Worm (Caenorhabditis elegans) whole organism, young adult: ENCODE data around the gene K09C6.3.
"Not testable (repeated sequence)": the region's sequence is repeated elsewhere in the genome, so short reads cannot be mapped to it uniquely, and the experiment has no call there.

Experiments
- B0261.1 ChIP-seq: sonication (generic microtip); optimal IDR thresholded peaks from 2 replicates; lab custom pipeline; 2016; ENCODE audit warnings: mild to moderate bottlenecking, missing genetic modification characterization, moderate library complexity, missing compliant biosample characterization
- D2030.7 ChIP-seq: fragments of 200-800 bp; sonication (Bioruptor generic); IDR thresholded peaks from 2 replicates; pipeline ENCODE4 v1.3.6; 2022; ENCODE audit warnings: missing genetic modification reagents, missing genetic modification characterization, missing compliant biosample characterization
- F22D6.2 ChIP-seq: sonication (generic microtip); optimal IDR thresholded peaks from 2 replicates; lab custom pipeline; 2016; ENCODE audit warnings: mild to moderate bottlenecking, missing genetic modification characterization, missing compliant biosample characterization
- F33H1.4 ChIP-seq: fragments of 200-800 bp; sonication (Bioruptor generic); IDR thresholded peaks from 2 replicates; pipeline ENCODE4 v1.3.6; 2022; ENCODE audit warnings: missing genetic modification reagents, missing genetic modification characterization, missing compliant biosample characterization
- F37B4.10 ChIP-seq: fragments of 200-800 bp; sonication (Bioruptor generic); IDR thresholded peaks from 2 replicates; pipeline ENCODE4 v1.3.6; 2022; ENCODE audit warnings: missing genetic modification characterization, missing compliant biosample characterization
- F49E8.2 ChIP-seq: sonication (generic microtip); optimal IDR thresholded peaks from 3 replicates; lab custom pipeline; 2017; ENCODE audit warnings: missing genetic modification characterization, mild to moderate bottlenecking, missing compliant biosample characterization, antibody characterized with exemption, moderate library complexity; ENCODE audit not compliant: insufficient read depth
- F52B5.7 ChIP-seq: sonication (generic microtip); optimal IDR thresholded peaks from 2 replicates; lab custom pipeline; 2016; ENCODE audit warnings: mild to moderate bottlenecking, missing genetic modification characterization, missing compliant biosample characterization
- K11D2.4 ChIP-seq: fragments of 200-800 bp; sonication (Bioruptor generic); IDR thresholded peaks from 2 replicates; pipeline ENCODE4 v1.3.6; 2022; ENCODE audit warnings: missing genetic modification reagents, missing genetic modification characterization, missing compliant biosample characterization
- T26A5.8 ChIP-seq: sonication (generic microtip); optimal IDR thresholded peaks from 2 replicates; lab custom pipeline; 2016; ENCODE audit warnings: missing genetic modification characterization, missing compliant biosample characterization
- Y95B8A.8 ChIP-seq: fragments of 200-800 bp; sonication (Bioruptor generic); IDR thresholded peaks from 2 replicates; pipeline ENCODE4 v1.3.6; 2022; ENCODE audit warnings: missing genetic modification reagents, missing genetic modification characterization, missing compliant biosample characterization
- atf-7 ChIP-seq: sonication (generic microtip); optimal IDR thresholded peaks from 2 replicates; lab custom pipeline; 2017; ENCODE audit warnings: mild to moderate bottlenecking, missing genetic modification characterization, missing compliant biosample characterization
- attf-6 ChIP-seq: fragments of 200-800 bp; sonication (Bioruptor generic); IDR thresholded peaks from 2 replicates; pipeline ENCODE4 v1.3.6; 2022; ENCODE audit warnings: missing genetic modification reagents, missing genetic modification characterization, missing compliant biosample characterization
- bed-2 ChIP-seq: fragments of 200-800 bp; sonication (Bioruptor generic); IDR thresholded peaks from 2 replicates; pipeline ENCODE4 v1.3.6; 2022; ENCODE audit warnings: missing genetic modification reagents, missing genetic modification characterization, missing compliant biosample characterization
- die-1 ChIP-seq: sonication (generic microtip); optimal IDR thresholded peaks from 2 replicates; lab custom pipeline; 2016; ENCODE audit warnings: missing genotype, mild to moderate bottlenecking, missing genetic modification characterization, missing compliant biosample characterization
- dox-1 ChIP-seq: fragments of 200-800 bp; sonication (Bioruptor generic); IDR thresholded peaks from 2 replicates; pipeline ENCODE4 v1.3.6; 2022; ENCODE audit warnings: missing genetic modification reagents, missing genetic modification characterization, missing compliant biosample characterization
- dpl-1 ChIP-seq: fragments of 150-350 bp; optimal IDR thresholded peaks from 2 replicates; lab custom pipeline; 2014; ENCODE audit warnings: missing biosample characterization, missing genetic modification reagents, missing genetic modification characterization
- egl-44 ChIP-seq: fragments of 200-800 bp; sonication (Bioruptor generic); IDR thresholded peaks from 2 replicates; pipeline ENCODE4 v1.3.6; 2022; ENCODE audit warnings: missing genetic modification reagents, missing genetic modification characterization, missing compliant biosample characterization
- him-1 ChIP-seq: sonication (generic microtip); optimal IDR thresholded peaks from 2 replicates; lab custom pipeline; 2016; ENCODE audit warnings: missing genotype, missing genetic modification reagents, missing genetic modification characterization, missing compliant biosample characterization
- hlh-26 ChIP-seq: fragments of 200-800 bp; sonication (Bioruptor generic); conservative IDR thresholded peaks from 2 replicates; pipeline ENCODE4 v1.3.6; 2022; ENCODE audit warnings: missing genetic modification reagents, missing genetic modification characterization, missing compliant biosample characterization
- madf-10 ChIP-seq: sonication (generic microtip); optimal IDR thresholded peaks from 2 replicates; lab custom pipeline; 2016; ENCODE audit warnings: mild to moderate bottlenecking, missing genetic modification characterization, missing compliant biosample characterization
- madf-6 ChIP-seq: fragments of 200-800 bp; sonication (Bioruptor generic); IDR thresholded peaks from 2 replicates; pipeline ENCODE4 v1.3.6; 2022; ENCODE audit warnings: missing genetic modification reagents, missing genetic modification characterization, missing compliant biosample characterization
- nfya-1 ChIP-seq: sonication (generic microtip); optimal IDR thresholded peaks from 2 replicates; lab custom pipeline; 2017; ENCODE audit warnings: antibody characterized with exemption, missing compliant biosample characterization, missing genetic modification characterization, borderline replicate concordance; ENCODE audit not compliant: insufficient read depth
- nfya-2 ChIP-seq: fragments of 200-800 bp; sonication (Bioruptor generic); IDR thresholded peaks from 2 replicates; pipeline ENCODE4 v1.3.6; 2022; ENCODE audit warnings: missing genetic modification reagents, missing genetic modification characterization, missing compliant biosample characterization
- nfyb-1 ChIP-seq: fragments of 200-800 bp; sonication (Bioruptor generic); IDR thresholded peaks from 2 replicates; pipeline ENCODE4 v1.3.6; 2022; ENCODE audit warnings: missing genetic modification reagents, missing genetic modification characterization, missing compliant biosample characterization
- nhr-120 ChIP-seq: fragments of 200-800 bp; sonication (Bioruptor generic); IDR thresholded peaks from 2 replicates; pipeline ENCODE4 v1.3.6; 2022; ENCODE audit warnings: missing genetic modification characterization, missing compliant biosample characterization
- nhr-27 ChIP-seq: fragments of 200-800 bp; sonication (Bioruptor generic); optimal IDR thresholded peaks from 2 replicates; lab custom pipeline; 2018; ENCODE audit warnings: mild to moderate bottlenecking, missing genetic modification characterization, moderate library complexity, missing compliant biosample characterization
- pha-4 ChIP-seq: fragments of 150-350 bp; sonication (generic microtip); optimal IDR thresholded peaks from 2 replicates; lab custom pipeline; 2014; ENCODE audit warnings: missing biosample characterization, missing genetic modification reagents, missing genetic modification characterization
- sea-2 ChIP-seq: fragments of 200-800 bp; sonication (Bioruptor generic); IDR thresholded peaks from 2 replicates; pipeline ENCODE4 v1.3.6; 2022; ENCODE audit warnings: missing genetic modification characterization, missing compliant biosample characterization
- sptf-2 ChIP-seq: fragments of 200-800 bp; sonication (Bioruptor generic); optimal IDR thresholded peaks from 2 replicates; lab custom pipeline; 2018; ENCODE audit warnings: mild to moderate bottlenecking, missing genetic modification characterization, missing compliant biosample characterization

Gene K09C6.3

DNA sequence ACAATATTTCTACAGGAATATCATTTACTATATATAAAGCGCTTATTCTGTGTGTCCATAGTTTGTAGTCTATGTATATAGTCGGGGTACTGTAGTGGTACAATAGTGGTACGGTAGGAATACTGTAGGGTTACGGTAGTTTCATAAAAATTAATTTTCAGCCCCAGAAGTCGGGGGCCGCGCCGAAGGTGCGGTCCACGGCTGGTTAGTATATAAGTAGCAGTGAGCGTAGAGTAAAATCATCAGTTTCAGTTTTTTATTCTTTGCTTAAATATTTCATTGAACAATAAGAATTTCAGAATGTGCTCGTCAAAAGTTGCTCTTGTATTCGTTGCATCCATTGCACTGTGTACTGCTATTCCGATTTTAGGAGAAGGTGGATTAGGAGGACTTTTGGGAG is 38.6 kb downstream of the K09C6.3 start, which contains the start of gene srlf-22:
TSS of gene srlf-22 (plus strand) at position 301 of the 400 bp plus-strand sequence.
- TF ChIP-seq D2030.7 (GFP tag; lab: Robert Waterston, UW); F52B5.7 (tag; lab: Kevin White, UChicago); Y95B8A.8 (GFP tag; lab: Robert Waterston, UW): not testable (repeated sequence)

DNA sequence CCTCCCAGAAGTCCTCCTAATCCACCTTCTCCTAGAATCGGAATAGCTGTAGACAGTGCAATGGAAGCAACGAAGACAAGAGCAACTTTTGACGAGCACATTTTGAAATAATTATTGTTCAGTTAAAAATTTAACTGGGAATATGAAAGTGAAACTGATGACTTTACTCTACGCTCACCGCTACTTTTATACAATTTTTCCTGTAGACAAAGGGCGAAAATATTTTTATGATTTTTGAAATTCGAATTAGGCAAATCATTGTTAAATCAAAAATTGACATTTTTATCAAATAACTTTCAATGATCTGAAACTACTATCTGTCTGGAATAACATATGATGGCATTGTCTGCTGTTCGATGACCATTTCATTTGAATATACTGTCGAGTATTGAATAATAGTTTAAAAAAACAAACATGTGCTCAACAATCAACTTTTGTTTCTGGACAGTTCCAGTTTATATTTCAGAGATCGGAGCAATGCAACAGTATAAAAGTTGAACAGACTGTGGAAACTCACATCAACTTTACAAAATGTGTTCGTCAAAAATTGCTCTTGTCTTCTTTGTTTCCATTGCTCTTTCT is 41.2 kb downstream of the K09C6.3 start, which contains the start of the genes srlf-23 and srlf-20:
TSS of gene srlf-23 (minus strand) at position 101 of the 582 bp plus-strand sequence.
TSS of gene srlf-20 (plus strand) at position 532 of the 582 bp plus-strand sequence.
- TF ChIP-seq B0261.1 (tag; lab: Kevin White, UChicago) = no peak
- TF ChIP-seq K11D2.4 (GFP tag; lab: Robert Waterston, UW) = no peak
- TF ChIP-seq him-1 = no peak
- no peak for TF ChIP-seq madf-10
- no peak for TF ChIP-seq dox-1 (GFP tag; lab: Robert Waterston, UW)
- TF ChIP-seq F52B5.7 (tag; lab: Kevin White, UChicago) = no peak
- TF ChIP-seq madf-6 (GFP tag; lab: Robert Waterston, UW) = no peak
- TF ChIP-seq F22D6.2 (tag; lab: Kevin White, UChicago) = no peak
- no peak for TF ChIP-seq F49E8.2
- no peak for TF ChIP-seq sea-2 (GFP tag; lab: Robert Waterston, UW)
- no peak for TF ChIP-seq die-1 (tag; lab: Kevin White, UChicago)
- TF ChIP-seq egl-44 (GFP tag; lab: Robert Waterston, UW) = no peak
- TF ChIP-seq D2030.7 (GFP tag; lab: Robert Waterston, UW) = no peak
- TF ChIP-seq nfya-2 = no peak

- TF ChIP-seq F33H1.4 (GFP tag; lab: Robert Waterston, UW) (no peak), dpl-1 (GFP tag; lab: Kevin White, UChicago) (no peak), pha-4 (tag; lab: Kevin White, UChicago) (no peak), hlh-26 (no peak), T26A5.8 (no peak), nfya-1 (tag; lab: Kevin White, UChicago) (no peak), sea-2 (GFP tag; lab: Robert Waterston, UW) (no peak), attf-6 (GFP tag; lab: Robert Waterston, UW) (no peak), bed-2 (GFP tag; lab: Robert Waterston, UW) (no peak), atf-7 (tag; lab: Kevin White, UChicago) (no peak), sptf-2 (GFP tag; lab: Kevin White, UChicago) (no peak), nhr-27 (tag; lab: Kevin White, UChicago) (no peak), him-1 (no peak), F37B4.10 (GFP tag; lab: Robert Waterston, UW) (no peak), nhr-120 (GFP tag; lab: Robert Waterston, UW) (no peak), nfyb-1 (GFP tag; lab: Robert Waterston, UW) (no peak)
These were observed 46.8 kb downstream of the K09C6.3 start, which contains the start of gene nas-32 for ce11 chrV:899087-899486. TSS of gene nas-32 (minus strand) at chrV:899187.
